Fruit fly (Drosophila melanogaster) whole organism, embryonic: ENCODE results near the gene CG43367.

Experiments used
- Adf1 ChIP-seq: fragments of 200-800 bp; sonication (Bioruptor generic); IDR thresholded peaks from 2 replicates; pipeline ENCODE4 v1.3.6; 2022; ENCODE audit warnings: missing biosample characterization, missing genetic modification characterization
- B-H2 ChIP-seq: fragments of 200-800 bp; sonication (Bioruptor generic); optimal IDR thresholded peaks from 2 replicates; lab custom pipeline; 2018; ENCODE audit warnings: missing biosample characterization, mild to moderate bottlenecking, missing genetic modification characterization
- BtbVII ChIP-seq: fragments of 200-800 bp; sonication (Bioruptor generic); optimal IDR thresholded peaks from 3 replicates; lab custom pipeline; 2017; ENCODE audit warnings: missing biosample characterization, mild to moderate bottlenecking, missing genetic modification characterization
- CG12219 ChIP-seq: fragments of 200-800 bp; sonication (Bioruptor generic); optimal IDR thresholded peaks from 3 replicates; lab custom pipeline; 2018; ENCODE audit warnings: missing biosample characterization, mild to moderate bottlenecking, missing genetic modification characterization
- CG12391 ChIP-seq: fragments of 200-800 bp; sonication (Bioruptor generic); optimal IDR thresholded peaks from 3 replicates; lab custom pipeline; 2018; ENCODE audit warnings: missing biosample characterization, mild to moderate bottlenecking, missing genetic modification characterization, moderate library complexity
- CG12769 ChIP-seq: fragments of 200-800 bp; sonication (Bioruptor generic); optimal IDR thresholded peaks from 2 replicates; lab custom pipeline; 2019; ENCODE audit warnings: missing biosample characterization, mild to moderate bottlenecking, missing genetic modification characterization, moderate library complexity
- CG14441 ChIP-seq: fragments of 200-800 bp; sonication (Bioruptor generic); IDR thresholded peaks from 2 replicates; pipeline ENCODE4 v1.3.6; 2022; ENCODE audit warnings: missing biosample characterization, missing genetic modification characterization
- CG15269 ChIP-seq: fragments of 200-800 bp; sonication (Bioruptor generic); optimal IDR thresholded peaks from 2 replicates; lab custom pipeline; 2018; ENCODE audit warnings: missing biosample characterization, mild to moderate bottlenecking, missing genetic modification characterization, moderate library complexity
- CG31224 ChIP-seq: fragments of 200-800 bp; sonication (Bioruptor generic); IDR thresholded peaks from 2 replicates; pipeline ENCODE4 v1.3.6; 2022; ENCODE audit warnings: missing biosample characterization, missing genetic modification characterization
- CG32532 ChIP-seq: fragments of 200-800 bp; sonication (Bioruptor generic); IDR thresholded peaks from 2 replicates; pipeline ENCODE4 v1.3.6; 2022; ENCODE audit warnings: missing biosample characterization, missing genetic modification characterization
- CG4328 ChIP-seq: fragments of 200-800 bp; sonication (Bioruptor generic); optimal IDR thresholded peaks from 3 replicates; lab custom pipeline; 2017; ENCODE audit warnings: missing biosample characterization, missing genetic modification reagents, missing genetic modification characterization
- CG5180 ChIP-seq: fragments of 200-800 bp; sonication (Bioruptor generic); optimal IDR thresholded peaks from 3 replicates; lab custom pipeline; 2017; ENCODE audit warnings: missing biosample characterization, missing genetic modification characterization, mild to moderate bottlenecking, moderate library complexity, missing genetic modification reagents
- CG5245 ChIP-seq: fragments of 200-800 bp; sonication (Bioruptor generic); optimal IDR thresholded peaks from 3 replicates; lab custom pipeline; 2016; ENCODE audit warnings: missing biosample characterization, missing genetic modification characterization
- CG6175 ChIP-seq: fragments of 200-800 bp; sonication (Bioruptor generic); IDR thresholded peaks from 3 replicates; pipeline ENCODE4 v1.3.6; 2022; ENCODE audit warnings: missing biosample characterization, missing genetic modification characterization
- CG6791 ChIP-seq: fragments of 200-800 bp; sonication (Bioruptor generic); IDR thresholded peaks from 3 replicates; pipeline ENCODE4 v1.3.6; 2022; ENCODE audit warnings: missing biosample characterization, missing genetic modification characterization; ENCODE audit not compliant: partially characterized antibody
- CG7372 ChIP-seq: fragments of 200-800 bp; sonication (Bioruptor generic); IDR thresholded peaks from 2 replicates; pipeline ENCODE4 v1.3.6; 2022; ENCODE audit warnings: missing biosample characterization, missing genetic modification characterization
- CG9437 ChIP-seq: fragments of 200-800 bp; sonication (Bioruptor generic); optimal IDR thresholded peaks from 2 replicates; lab custom pipeline; 2018; ENCODE audit warnings: missing biosample characterization, mild to moderate bottlenecking, missing genetic modification characterization
- CG9932 ChIP-seq: fragments of 200-800 bp; sonication (Bioruptor generic); IDR thresholded peaks from 2 replicates; pipeline ENCODE4 v1.3.6; 2022; ENCODE audit warnings: missing biosample characterization, missing genetic modification characterization
- Deaf1 ChIP-seq: fragments of 200-800 bp; optimal IDR thresholded peaks from 3 replicates; lab custom pipeline; 2019; ENCODE audit warnings: missing biosample characterization, mild to moderate bottlenecking, missing genetic modification characterization, moderate library complexity
- Drgx ChIP-seq: fragments of 200-800 bp; sonication (Bioruptor generic); IDR thresholded peaks from 2 replicates; pipeline ENCODE4 v1.3.6; 2022; ENCODE audit warnings: missing biosample characterization, missing genetic modification characterization
- Fer3 ChIP-seq: fragments of 200-800 bp; sonication (Bioruptor generic); optimal IDR thresholded peaks from 2 replicates; lab custom pipeline; 2018; ENCODE audit warnings: missing biosample characterization, mild to moderate bottlenecking, missing genetic modification characterization, moderate library complexity
- Gug ChIP-seq: fragments of 200-800 bp; sonication (Bioruptor generic); IDR thresholded peaks from 4 replicates; pipeline ENCODE4 v1.3.6; 2022; ENCODE audit warnings: missing biosample characterization, missing genetic modification characterization
- HmgZ ChIP-seq: fragments of 200-800 bp; sonication (Bioruptor generic); optimal IDR thresholded peaks from 2 replicates; lab custom pipeline; 2018; ENCODE audit warnings: missing biosample characterization, mild to moderate bottlenecking, missing genetic modification characterization
- Max ChIP-seq: fragments of 200-800 bp; sonication (Bioruptor generic); optimal IDR thresholded peaks from 2 replicates; lab custom pipeline; 2016; ENCODE audit warnings: missing biosample characterization, mild to moderate bottlenecking, missing genetic modification characterization
- NFAT ChIP-seq: fragments of 200-800 bp; sonication (Bioruptor generic); IDR thresholded peaks from 2 replicates; pipeline ENCODE4 v1.3.6; 2022; ENCODE audit warnings: missing biosample characterization, missing genetic modification characterization
- NfI ChIP-seq: fragments of 200-800 bp; sonication (Bioruptor generic); optimal IDR thresholded peaks from 3 replicates; lab custom pipeline; 2018; ENCODE audit warnings: missing biosample characterization, mild to moderate bottlenecking, missing genetic modification characterization, moderate library complexity
- PHDP ChIP-seq: fragments of 200-800 bp; sonication (Bioruptor generic); optimal IDR thresholded peaks from 3 replicates; lab custom pipeline; 2018; ENCODE audit warnings: missing biosample characterization, mild to moderate bottlenecking, missing genetic modification characterization, moderate library complexity
- Pdp1 ChIP-seq, 2 experiments: fragments of 200-800 bp; sonication (Bioruptor generic); optimal IDR thresholded peaks; 3 replicates each; lab custom pipeline; 2016; ENCODE audit warnings: missing biosample characterization in 2 of 2, missing genetic modification characterization in 2 of 2, mild to moderate bottlenecking in 1 of 2, moderate library complexity in 1 of 2
- Rfx ChIP-seq: fragments of 200-800 bp; sonication (Bioruptor generic); IDR thresholded peaks from 2 replicates; pipeline ENCODE4 v1.3.6; 2022; ENCODE audit warnings: missing biosample characterization, missing genetic modification characterization
- Stat92E ChIP-seq, 3 experiments: fragments of >200 bp in 2 of 3; fragments of 200-800 bp in 1 of 3; sonication (Bioruptor generic) in 1 of 3; optimal IDR thresholded peaks; 2 replicates each; lab custom pipeline; 2017 to 2019; ENCODE audit warnings: missing biosample characterization in 3 of 3, missing genetic modification characterization in 3 of 3, mild to moderate bottlenecking in 1 of 3, moderate library complexity in 1 of 3
- ara ChIP-seq: fragments of 200-800 bp; sonication (Bioruptor generic); IDR thresholded peaks from 2 replicates; pipeline ENCODE4 v1.3.6; 2022; ENCODE audit warnings: missing biosample characterization, missing genetic modification characterization
- chinmo ChIP-seq: fragments of 200-800 bp; sonication (Bioruptor generic); IDR thresholded peaks from 4 replicates; pipeline ENCODE4 v1.3.6; 2022; ENCODE audit warnings: missing biosample characterization, missing genetic modification characterization; ENCODE audit not compliant: partially characterized antibody
- ci ChIP-seq: fragments of 200-800 bp; sonication (Bioruptor generic); IDR thresholded peaks from 3 replicates; pipeline ENCODE4 v1.3.6; 2022; ENCODE audit warnings: missing biosample characterization, missing genetic modification characterization
- crol ChIP-seq: fragments of 200-800 bp; sonication (Bioruptor generic); IDR thresholded peaks from 2 replicates; pipeline ENCODE4 v1.3.6; 2022; ENCODE audit warnings: missing biosample characterization, missing genetic modification characterization
- grau ChIP-seq: fragments of 200-800 bp; optimal IDR thresholded peaks from 3 replicates; lab custom pipeline; 2019; ENCODE audit warnings: missing biosample characterization, mild to moderate bottlenecking, missing genetic modification characterization, moderate library complexity
- grn ChIP-seq: fragments of 200-800 bp; sonication (Bioruptor generic); optimal IDR thresholded peaks from 3 replicates; lab custom pipeline; 2017; ENCODE audit warnings: missing biosample characterization, missing genetic modification characterization
- hbn ChIP-seq: fragments of 200-800 bp; sonication (Bioruptor generic); IDR thresholded peaks from 2 replicates; pipeline ENCODE4 v1.3.6; 2022; ENCODE audit warnings: missing biosample characterization, missing genetic modification characterization; ENCODE audit not compliant: partially characterized antibody
- inv ChIP-seq: fragments of 200-800 bp; sonication (Bioruptor generic); IDR thresholded peaks from 2 replicates; pipeline ENCODE4 v1.3.6; 2022; ENCODE audit warnings: missing biosample characterization, missing genetic modification characterization; ENCODE audit not compliant: partially characterized antibody
- jumu ChIP-seq: fragments of 200-800 bp; sonication (Bioruptor generic); optimal IDR thresholded peaks from 3 replicates; lab custom pipeline; 2016; ENCODE audit warnings: missing biosample characterization, missing genetic modification characterization
- kay ChIP-seq: fragments of 200-800 bp; sonication (Bioruptor generic); optimal IDR thresholded peaks from 2 replicates; lab custom pipeline; 2016; ENCODE audit warnings: missing biosample characterization, missing genetic modification characterization
- maf-S ChIP-seq: fragments of 200-800 bp; sonication (Bioruptor generic); optimal IDR thresholded peaks from 2 replicates; lab custom pipeline; 2016; ENCODE audit warnings: missing biosample characterization, missing genetic modification characterization
- mirr ChIP-seq: fragments of 200-800 bp; sonication (Bioruptor generic); optimal IDR thresholded peaks from 3 replicates; lab custom pipeline; 2018; ENCODE audit warnings: missing biosample characterization, mild to moderate bottlenecking, missing genetic modification characterization
- mld ChIP-seq: fragments of 200-800 bp; sonication (Bioruptor generic); IDR thresholded peaks from 3 replicates; pipeline ENCODE4 v1.3.6; 2022; ENCODE audit warnings: missing biosample characterization, missing genetic modification characterization; ENCODE audit not compliant: partially characterized antibody
- nmo ChIP-seq: fragments of 200-800 bp; sonication (Bioruptor generic); optimal IDR thresholded peaks from 2 replicates; lab custom pipeline; 2018; ENCODE audit warnings: missing biosample characterization, mild to moderate bottlenecking, missing genetic modification characterization, moderate library complexity
- odd ChIP-seq: fragments of 200-800 bp; sonication (Bioruptor generic); optimal IDR thresholded peaks from 2 replicates; lab custom pipeline; 2017; ENCODE audit warnings: missing biosample characterization, mild to moderate bottlenecking, missing genetic modification characterization
- rib ChIP-seq: fragments of 200-800 bp; sonication (Bioruptor generic); IDR thresholded peaks from 2 replicates; pipeline ENCODE4 v1.3.6; 2022; ENCODE audit warnings: missing biosample characterization, missing genetic modification characterization
- row ChIP-seq: fragments of 200-800 bp; sonication (Bioruptor generic); IDR thresholded peaks from 3 replicates; pipeline ENCODE4 v1.3.6; 2022; ENCODE audit warnings: missing biosample characterization, missing genetic modification characterization
- vvl ChIP-seq: fragments of 200-800 bp; sonication (Bioruptor generic); IDR thresholded peaks from 2 replicates; pipeline ENCODE4 v1.3.6; 2022; ENCODE audit warnings: missing biosample characterization, missing genetic modification characterization

The CG43367 gene

dm6 chr3L:4221226-4221770 is 27.5 kb downstream of the CG43367 start (continued):
- peak; percentile 64 for TF ChIP-seq HmgZ (tag; lab: Kevin White, UChicago)
- no peak for TF ChIP-seq CG5245 (GFP tag; lab: Kevin White, UChicago)
- peak; percentile 4; the same call in 2 of the 4 replicates for TF ChIP-seq Gug (GFP tag; lab: Robert Waterston, UW)
- TF ChIP-seq chinmo (GFP tag; lab: Robert Waterston, UW) = peak; percentile 96
- TF ChIP-seq vvl = peak; percentile 42; the same call in 1 of the 2 replicates
- no peak for TF ChIP-seq hbn (GFP tag; lab: Robert Waterston, UW)
- TF ChIP-seq PHDP (tag; lab: Kevin White, UChicago) = peak; percentile 29
- no peak for TF ChIP-seq CG7372
- peak; percentile 68; the same call in 1 of the 2 replicates for TF ChIP-seq NFAT (GFP tag; lab: Robert Waterston, UW)
- peak; percentile 10 for TF ChIP-seq nmo
- TF ChIP-seq Max (GFP tag; lab: Kevin White, UChicago) = no peak
- TF ChIP-seq BtbVII (GFP tag; lab: Kevin White, UChicago) = peak; percentile 35
- peak in 1 of 2 experiments; percentile 44 for TF ChIP-seq Pdp1 (GFP tag; optimal IDR thresholded peaks at IDR 0.05; lab: Kevin White, UChicago)
- TF ChIP-seq inv (GFP tag; lab: Robert Waterston, UW) = no peak
- no peak for TF ChIP-seq CG31224 (GFP tag; lab: Robert Waterston, UW)
- TF ChIP-seq Stat92E (GFP tag; optimal IDR thresholded peaks at IDR 0.05; lab: Kevin White, UChicago) = peak in 1 of 3 experiments; percentile 10
- peak; percentile 45 for TF ChIP-seq CG4328
- peak; percentile 38; the same call in 1 of the 2 replicates for TF ChIP-seq Drgx
- peak; percentile 49; the same call in 1 of the 2 replicates for TF ChIP-seq CG9932 (GFP tag; lab: Robert Waterston, UW)
- TF ChIP-seq mirr = peak; percentile 89
- TF ChIP-seq NfI (GFP tag; lab: Kevin White, UChicago) = peak; percentile 34
- peak; percentile 52 for TF ChIP-seq kay (GFP tag; lab: Kevin White, UChicago)
- TF ChIP-seq CG14441 (GFP tag; lab: Robert Waterston, UW) = peak; percentile 37; the same call in 1 of the 2 replicates
- TF ChIP-seq Fer3 (tag; lab: Kevin White, UChicago) = peak; percentile 12
- TF ChIP-seq CG32532 (GFP tag; lab: Robert Waterston, UW) = peak; percentile 54; the same call in 1 of the 2 replicates
- TF ChIP-seq grau (tag; lab: Kevin White, UChicago) = no peak
- no peak for TF ChIP-seq ara (GFP tag; lab: Robert Waterston, UW)
- TF ChIP-seq CG9437 (GFP tag; lab: Kevin White, UChicago) = no peak
- TF ChIP-seq row (GFP tag; lab: Robert Waterston, UW) = peak; percentile 10; the same call in 1 of the 3 replicates
- 0 out of 3 replicates have a peak, but pooled peaks have one; percentile 33 for TF ChIP-seq CG6791 (GFP tag; lab: Robert Waterston, UW)
- TF ChIP-seq crol (GFP tag; lab: Robert Waterston, UW) = peak; percentile 99
- TF ChIP-seq CG6175 (GFP tag; lab: Robert Waterston, UW) = peak; percentile 63; the same call in 2 of the 3 replicates
- TF ChIP-seq mld = no peak
- peak; percentile 54 for TF ChIP-seq Adf1 (GFP tag; lab: Robert Waterston, UW)
- TF ChIP-seq CG12391 (tag; lab: Kevin White, UChicago) = no peak
- TF ChIP-seq maf-S (GFP tag; lab: Kevin White, UChicago) = no peak
- no peak for TF ChIP-seq jumu (GFP tag; lab: Kevin White, UChicago)
- peak; percentile 95 for TF ChIP-seq CG12769 (tag; lab: Kevin White, UChicago)
- TF ChIP-seq CG5180 = peak; percentile 14
- TF ChIP-seq CG15269 (tag; lab: Kevin White, UChicago) = peak; percentile 21
- peak; percentile 49; the same call in 1 of the 2 replicates for TF ChIP-seq rib (GFP tag; lab: Robert Waterston, UW)
- TF ChIP-seq CG12219 (GFP tag; lab: Kevin White, UChicago) = peak; percentile 43
- TF ChIP-seq Rfx (GFP tag; lab: Robert Waterston, UW) = peak; percentile 42; the same call in 1 of the 2 replicates
- peak; percentile 84 for TF ChIP-seq grn (GFP tag; lab: Kevin White, UChicago)
- peak; percentile 0 for TF ChIP-seq odd (GFP tag; lab: Kevin White, UChicago)
- TF ChIP-seq ci (GFP tag; lab: Robert Waterston, UW) = 0 out of 3 replicates have a peak, but pooled peaks have one; percentile 43
- peak; percentile 40 for TF ChIP-seq B-H2 (GFP tag; lab: Kevin White, UChicago)
- TF ChIP-seq Deaf1 = peak; percentile 97
